Worm (Caenorhabditis elegans): ENCODE measurements around the gene C35B1.9.
"Not testable (repeated sequence)": the region's sequence is repeated elsewhere in the genome, so short reads cannot be mapped to it uniquely, and the experiment has no call there.

C35B1.9 gene

ce11 chrIV:4080846-4081245 is at the start of gene C35B1.9, which contains the start of gene C35B1.3:
Gene C35B1.9, minus strand, starts transcription at chrIV:4080946.
Gene C35B1.3, plus strand, starts transcription at chrIV:4081151.
- TF ChIP-seq unc-62 (GFP tag; optimal IDR thresholded peaks at IDR 0.05) (no peak), nhr-28 (tag; optimal IDR thresholded peaks at IDR 0.05) (no peak), unc-39 (tag; optimal IDR thresholded peaks at IDR 0.05) (no peak), ceh-39 (tag; optimal IDR thresholded peaks at IDR 0.05) (no peak), blmp-1 (tag; optimal IDR thresholded peaks at IDR 0.05) (no peak), bed-3 (GFP tag; optimal IDR thresholded peaks at IDR 0.05) (no peak), hlh-1 (tag; optimal IDR thresholded peaks at IDR 0.05) (no peak), nhr-237 (tag; optimal IDR thresholded peaks at IDR 0.05) (no peak), ham-2 (GFP tag; optimal IDR thresholded peaks at IDR 0.05) (no peak), mls-2 (tag; optimal IDR thresholded peaks at IDR 0.05) (no peak), ztf-11 (tag; optimal IDR thresholded peaks at IDR 0.05) (no peak), elt-3 (tag; optimal IDR thresholded peaks at IDR 0.05) (no peak), nhr-76 (tag; optimal IDR thresholded peaks at IDR 0.05) (no peak)

ce11 chrIV:4125657-4126056 is 44.9 kb upstream of the C35B1.9 start, which contains the start of gene F49F1.7:
Gene F49F1.7, minus strand, starts transcription at chrIV:4125757.
- not testable (repeated sequence) for TF ChIP-seq nhr-76 (tag; optimal IDR thresholded peaks at IDR 0.05); unc-62 (GFP tag; optimal IDR thresholded peaks at IDR 0.05); ceh-39 (tag; optimal IDR thresholded peaks at IDR 0.05)

DNA sequence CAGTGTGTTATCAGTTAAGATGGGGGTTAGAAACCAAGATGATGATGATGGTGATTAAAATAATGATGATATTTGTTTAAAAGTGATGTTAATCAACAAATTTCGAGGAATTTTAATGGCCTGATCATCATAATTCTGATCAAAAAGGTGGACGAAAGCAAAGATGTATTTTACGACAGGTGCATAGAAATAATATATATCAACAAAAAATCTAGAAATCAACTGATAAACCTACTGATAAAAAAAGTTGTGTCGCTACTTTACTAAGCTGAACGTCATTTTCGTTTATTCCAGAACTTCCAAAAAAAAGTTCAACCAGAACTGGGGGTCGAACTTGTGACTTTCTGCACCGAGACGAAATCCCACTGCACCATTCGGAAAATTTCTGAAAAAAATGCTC is 42.3 kb upstream of the C35B1.9 start, which contains the start of gene mul-1:
mul-1 (minus strand) TSS at position 84 of the 400 bp plus-strand sequence.
- no peak for TF ChIP-seq lin-13 (tag; optimal IDR thresholded peaks at IDR 0.05)
- TF ChIP-seq flh-1 (GFP tag; optimal IDR thresholded peaks at IDR 0.05): no peak
- no peak for TF ChIP-seq unc-120 (tag; optimal IDR thresholded peaks at IDR 0.05; ENCODE audit: poor library complexity, severe bottlenecking)
- no peak for TF ChIP-seq ceh-43 (GFP tag; optimal IDR thresholded peaks at IDR 0.05)
- no peak for TF ChIP-seq ztf-11 (tag; optimal IDR thresholded peaks at IDR 0.05)
- no peak for TF ChIP-seq nhr-12 (tag; optimal IDR thresholded peaks at IDR 0.05)
- no peak for TF ChIP-seq zip-8 (tag; optimal IDR thresholded peaks at IDR 0.05)
- TF ChIP-seq nhr-237 (tag; optimal IDR thresholded peaks at IDR 0.05): no peak

- TF ChIP-seq mab-5 (tag; optimal IDR thresholded peaks at IDR 0.05) (no peak), nhr-237 (tag; optimal IDR thresholded peaks at IDR 0.05) (no peak), nhr-76 (tag; optimal IDR thresholded peaks at IDR 0.05) (no peak), ceh-39 (tag; optimal IDR thresholded peaks at IDR 0.05) (no peak), ztf-11 (tag; optimal IDR thresholded peaks at IDR 0.05) (no peak), cnd-1 (tag; optimal IDR thresholded peaks at IDR 0.05) (no peak), elt-1 (tag; optimal IDR thresholded peaks at IDR 0.05; ENCODE audit: borderline replicate concordance, insufficient read depth) (no peak), unc-62 (GFP tag; optimal IDR thresholded peaks at IDR 0.05) (no peak), elt-3 (tag; optimal IDR thresholded peaks at IDR 0.05) (no peak), pha-4 (tag; optimal IDR thresholded peaks at IDR 0.05) (no peak), lin-32 (GFP tag; optimal IDR thresholded peaks at IDR 0.05) (no peak), bed-3 (GFP tag; optimal IDR thresholded peaks at IDR 0.05) (no peak), zip-8 (tag; optimal IDR thresholded peaks at IDR 0.05) (no peak), flh-1 (GFP tag; optimal IDR thresholded peaks at IDR 0.05) (no peak), unc-39 (tag; optimal IDR thresholded peaks at IDR 0.05) (no peak), unc-120 (tag; optimal IDR thresholded peaks at IDR 0.05; ENCODE audit: poor library complexity, severe bottlenecking) (no peak), M03D4.4 (tag; optimal IDR thresholded peaks at IDR 0.05) (no peak), snpc-4 (tag; optimal IDR thresholded peaks at IDR 0.05) (no peak), sem-2 (GFP tag; optimal IDR thresholded peaks at IDR 0.05) (no peak)
These were observed 40.3 kb upstream of the C35B1.9 start for ce11 chrIV:4121055-4121454.

- TF ChIP-seq mep-1 (tag; optimal IDR thresholded peaks at IDR 0.05) (no peak), nhr-2 (tag; optimal IDR thresholded peaks at IDR 0.05) (no peak), tbx-8 (GFP tag; optimal IDR thresholded peaks at IDR 0.05) (no peak), snpc-4 (tag; optimal IDR thresholded peaks at IDR 0.05) (no peak), elt-3 (tag; optimal IDR thresholded peaks at IDR 0.05) (no peak), hlh-1 (tag; optimal IDR thresholded peaks at IDR 0.05) (no peak), lin-32 (GFP tag; optimal IDR thresholded peaks at IDR 0.05) (no peak), lin-13 (tag; optimal IDR thresholded peaks at IDR 0.05) (no peak), blmp-1 (tag; optimal IDR thresholded peaks at IDR 0.05) (no peak), pha-4 (tag; optimal IDR thresholded peaks at IDR 0.05) (no peak), ceh-83 (GFP tag; optimal IDR thresholded peaks at IDR 0.05) (no peak), drap-1 (GFP tag; optimal IDR thresholded peaks at IDR 0.05) (no peak), zip-8 (tag; optimal IDR thresholded peaks at IDR 0.05) (no peak), lsy-2 (tag; optimal IDR thresholded peaks at IDR 0.05) (no peak), elt-1 (tag; optimal IDR thresholded peaks at IDR 0.05; ENCODE audit: borderline replicate concordance, insufficient read depth) (no peak), cnd-1 (tag; optimal IDR thresholded peaks at IDR 0.05) (no peak), unc-120 (tag; optimal IDR thresholded peaks at IDR 0.05; ENCODE audit: poor library complexity, severe bottlenecking) (no peak), ces-1 (GFP tag; optimal IDR thresholded peaks at IDR 0.05) (no peak)
These were observed 39.5 kb upstream of the C35B1.9 start, which contains the start of gene F49F1.5 for ce11 chrIV:4120263-4120662. Gene F49F1.5, minus strand, starts transcription at chrIV:4120415.
